Worm (Caenorhabditis elegans): ENCODE data around the gene sri-65.

sri-65 gene

ce11 chrV:16377188-16377587 is 11.0 kb downstream of the sri-65 start:
- no peak for TF ChIP-seq bed-1 (GFP tag; IDR thresholded peaks at IDR 0.05)
- no peak for TF ChIP-seq F22D6.2 (tag; optimal IDR thresholded peaks at IDR 0.05)
- TF ChIP-seq nhr-179 (tag; optimal IDR thresholded peaks at IDR 0.05): no peak
- 0 out of 2 replicates have a peak, but pooled peaks have one; percentile 46 for TF ChIP-seq C17E4.6 (GFP tag; IDR thresholded peaks at IDR 0.05)
- no peak for TF ChIP-seq F55B11.4 (tag; optimal IDR thresholded peaks at IDR 0.05; ENCODE audit: borderline replicate concordance, insufficient read depth)
- TF ChIP-seq fkh-3 (tag; optimal IDR thresholded peaks at IDR 0.05): peak; percentile 5
- peak; percentile 64; the same call in 1 of the 2 replicates for TF ChIP-seq egrh-3 (GFP tag; IDR thresholded peaks at IDR 0.05)
- TF ChIP-seq D2030.7 (GFP tag; IDR thresholded peaks at IDR 0.05): no peak
- no peak for TF ChIP-seq egl-44 (GFP tag; IDR thresholded peaks at IDR 0.05)
- peak; percentile 68 for TF ChIP-seq zfh-2 (GFP tag; conservative IDR thresholded peaks at IDR 0.05)
- no peak for TF ChIP-seq Y56A3A.18 (GFP tag; IDR thresholded peaks at IDR 0.05)

ce11 chrV:16376430-16376948 is 11.7 kb downstream of the sri-65 start:
- TF ChIP-seq egl-18 (GFP tag; IDR thresholded peaks at IDR 0.05): no peak
- peak; percentile 93 for TF ChIP-seq egrh-3 (GFP tag; IDR thresholded peaks at IDR 0.05)
- peak; percentile 86 for TF ChIP-seq zfh-2 (GFP tag; conservative IDR thresholded peaks at IDR 0.05)

DNA sequence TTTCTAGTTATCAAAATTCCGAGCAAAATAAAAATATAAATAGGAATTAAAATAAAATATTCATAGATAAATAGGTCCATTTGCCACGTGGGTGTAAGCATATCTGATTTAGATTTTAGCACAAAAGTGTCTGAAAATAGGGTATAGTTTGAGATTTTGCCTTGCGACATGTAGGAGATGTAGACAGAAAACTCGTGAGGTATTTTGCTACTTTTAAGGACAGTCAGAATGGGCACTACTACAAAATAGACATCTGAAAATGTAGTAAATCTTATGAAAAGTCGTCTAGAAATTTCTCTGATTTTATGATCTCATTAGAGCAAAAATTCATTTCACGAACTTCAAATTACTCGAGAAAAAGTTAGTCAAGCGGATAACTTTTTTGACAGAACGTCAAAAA is 13.5 kb downstream of the sri-65 start, which contains the start of gene srv-34:
srv-34 (minus strand) TSS at position 101 of the 400 bp plus-strand sequence.
- TF ChIP-seq aptf-3 (GFP tag; IDR thresholded peaks at IDR 0.05) (no peak), F22D6.2 (tag; optimal IDR thresholded peaks at IDR 0.05) (no peak), egl-18 (GFP tag; IDR thresholded peaks at IDR 0.05) (no peak), F33H1.4 (GFP tag; IDR thresholded peaks at IDR 0.05) (no peak), nhr-120 (GFP tag; IDR thresholded peaks at IDR 0.05) (no peak), dpff-1 (tag; optimal IDR thresholded peaks at IDR 0.05) (no peak), tlf-1 (GFP tag; optimal IDR thresholded peaks at IDR 0.05) (no peak), sptf-2 (GFP tag; optimal IDR thresholded peaks at IDR 0.05) (no peak), nfya-1 (tag; optimal IDR thresholded peaks at IDR 0.05; ENCODE audit: borderline replicate concordance, insufficient read depth) (no peak), F10E7.11 (tag; optimal IDR thresholded peaks at IDR 0.05) (no peak), attf-3 (GFP tag; conservative IDR thresholded peaks at IDR 0.05) (no peak), B0035.1 (tag; optimal IDR thresholded peaks at IDR 0.05) (no peak), mel-28 (tag; optimal IDR thresholded peaks at IDR 0.05; ENCODE audit: borderline replicate concordance) (no peak), aptf-2 (GFP tag; conservative IDR thresholded peaks at IDR 0.05) (no peak), snpc-1.3 (tag; optimal IDR thresholded peaks at IDR 0.05; ENCODE audit: insufficient read depth) (no peak), him-1 (tag; optimal IDR thresholded peaks at IDR 0.05) (no peak), efl-1 (GFP tag; optimal IDR thresholded peaks at IDR 0.05) (no peak)

DNA sequence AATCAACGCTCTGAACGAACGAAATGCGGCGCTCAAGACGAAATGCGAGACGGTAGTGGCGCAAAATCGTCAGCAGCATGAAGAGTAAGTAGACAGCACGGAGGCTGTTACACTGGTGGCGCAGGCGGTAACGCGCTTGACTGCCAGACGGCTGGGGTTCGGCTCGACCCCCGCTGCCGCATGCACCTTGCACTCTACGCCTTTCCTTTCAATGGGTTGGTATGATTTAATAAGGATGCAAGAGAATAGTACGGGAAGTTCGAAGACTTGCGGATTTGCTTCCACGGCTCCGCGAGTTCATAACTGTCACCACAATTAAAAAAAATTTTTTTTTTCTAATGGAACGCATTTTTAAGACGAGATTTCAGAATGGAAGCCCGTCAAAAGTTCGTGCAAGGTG is 18.1 kb downstream of the sri-65 start:
- TF ChIP-seq tlf-1 (GFP tag; optimal IDR thresholded peaks at IDR 0.05): peak; percentile 40
- no peak for TF ChIP-seq dpl-1 (GFP tag; optimal IDR thresholded peaks at IDR 0.05)
- TF ChIP-seq ztf-3 (GFP tag; optimal IDR thresholded peaks at IDR 0.05): peak; percentile 23
- peak; percentile 76 for TF ChIP-seq cebp-1 (GFP tag; IDR thresholded peaks at IDR 0.05)
- peak; percentile 78 for TF ChIP-seq cebp-1 (tag; optimal IDR thresholded peaks at IDR 0.05)
- peak; percentile 94 for TF ChIP-seq mxl-1 (tag; optimal IDR thresholded peaks at IDR 0.05)
- TF ChIP-seq rec-8 (tag; optimal IDR thresholded peaks at IDR 0.05): peak; percentile 81 to 89
- 0 out of 2 replicates have a peak, but pooled peaks have one; percentile 54 for TF ChIP-seq bed-1 (GFP tag; IDR thresholded peaks at IDR 0.05)
- peak; percentile 85 for TF ChIP-seq T26A5.8 (tag; optimal IDR thresholded peaks at IDR 0.05)
- TF ChIP-seq ztf-28 (GFP tag; IDR thresholded peaks at IDR 0.05): peak; percentile 88
- TF ChIP-seq xnd-1 (tag; optimal IDR thresholded peaks at IDR 0.05): no peak
- 0 out of 2 replicates have a peak, but pooled peaks have one; percentile 10 for TF ChIP-seq madf-8 (GFP tag; conservative IDR thresholded peaks at IDR 0.05)
- peak; percentile 91 for TF ChIP-seq tbp1 (GFP tag; optimal IDR thresholded peaks at IDR 0.05)
- TF ChIP-seq pha-4 (tag; optimal IDR thresholded peaks at IDR 0.05): no peak
- TF ChIP-seq lin-54 (GFP tag; optimal IDR thresholded peaks at IDR 0.05): peak; percentile 76
- TF ChIP-seq dpff-1 (tag; optimal IDR thresholded peaks at IDR 0.05): peak; percentile 77
- TF ChIP-seq F57C9.4 (tag; optimal IDR thresholded peaks at IDR 0.05): peak; percentile 61
- no peak for TF ChIP-seq unc-62 (GFP tag; optimal IDR thresholded peaks at IDR 0.05)
- peak; percentile 68 for TF ChIP-seq madf-10 (tag; optimal IDR thresholded peaks at IDR 0.05)
- peak; percentile 92 for TF ChIP-seq F52B5.7 (tag; optimal IDR thresholded peaks at IDR 0.05)
